Worm (Caenorhabditis elegans) whole organism, L4 larva: ENCODE data around the gene irld-4.

Source experiments
- F10B5.3 ChIP-seq: sonication (generic microtip); optimal IDR thresholded peaks from 2 replicates; lab custom pipeline; 2016; ENCODE audit warnings: mild to moderate bottlenecking, missing genetic modification characterization, missing compliant biosample characterization
- F37D6.2 ChIP-seq: sonication (generic microtip); optimal IDR thresholded peaks from 2 replicates; lab custom pipeline; 2016; ENCODE audit warnings: mild to moderate bottlenecking, missing genetic modification characterization, missing compliant biosample characterization
- F49E8.2 ChIP-seq: sonication (generic microtip); optimal IDR thresholded peaks from 2 replicates; lab custom pipeline; 2016; ENCODE audit warnings: missing compliant biosample characterization, mild to moderate bottlenecking, missing genetic modification characterization, borderline replicate concordance
- T20F7.1 ChIP-seq: fragments of 200-800 bp; sonication (Bioruptor generic); optimal IDR thresholded peaks from 2 replicates; lab custom pipeline; 2018; ENCODE audit warnings: mild to moderate bottlenecking, missing genetic modification characterization, missing compliant biosample characterization
- Y48G9A.11 ChIP-seq: fragments of 200-800 bp; sonication (Bioruptor generic); IDR thresholded peaks from 2 replicates; pipeline ENCODE4 v1.3.6; 2022; ENCODE audit warnings: missing genetic modification reagents, missing genetic modification characterization, missing compliant biosample characterization
- aha-1 ChIP-seq: fragments of 150-350 bp; peaks from one replicate; lab custom pipeline; 2014; ENCODE audit warnings: missing biosample characterization, missing genetic modification characterization
- aly-2 ChIP-seq: sonication (generic microtip); optimal IDR thresholded peaks from 2 replicates; lab custom pipeline; 2018; ENCODE audit warnings: missing biosample characterization, missing genetic modification characterization
- arid-1 ChIP-seq: fragments of 200-800 bp; sonication (Bioruptor generic); conservative IDR thresholded peaks from 2 replicates; pipeline ENCODE4 v1.3.6; 2022; ENCODE audit warnings: missing genetic modification reagents, missing genetic modification characterization, missing compliant biosample characterization
- ceh-20 ChIP-seq: fragments of 200-800 bp; sonication (Bioruptor generic); IDR thresholded peaks from 2 replicates; pipeline ENCODE4 v1.3.6; 2022; ENCODE audit warnings: missing genetic modification reagents, missing genetic modification characterization, missing compliant biosample characterization
- ceh-82 ChIP-seq: sonication (generic microtip); optimal IDR thresholded peaks from 2 replicates; lab custom pipeline; 2017; ENCODE audit warnings: missing biosample characterization, missing genetic modification characterization
- ces-1 ChIP-seq: fragments of 150-350 bp; sonication (generic microtip); optimal IDR thresholded peaks from 4 replicates; lab custom pipeline; 2014; ENCODE audit warnings: missing biosample characterization, missing genetic modification reagents, missing genetic modification characterization
- cey-2 ChIP-seq: sonication (generic microtip); optimal IDR thresholded peaks from 3 replicates; lab custom pipeline; 2017; ENCODE audit warnings: missing genetic modification characterization, mild to moderate bottlenecking, missing compliant biosample characterization, antibody characterized with exemption, borderline replicate concordance; ENCODE audit not compliant: insufficient read depth
- daf-19 ChIP-seq: fragments of 200-800 bp; sonication (Bioruptor generic); conservative IDR thresholded peaks from 2 replicates; pipeline ENCODE4 v1.3.6; 2022; ENCODE audit warnings: missing genetic modification characterization, missing compliant biosample characterization
- dmd-6 ChIP-seq: fragments of 200-800 bp; sonication (Bioruptor generic); IDR thresholded peaks from 2 replicates; pipeline ENCODE4 v1.3.6; 2022; ENCODE audit warnings: missing genetic modification reagents, missing genetic modification characterization, missing compliant biosample characterization
- dpl-1 ChIP-seq: fragments of 150-350 bp; optimal IDR thresholded peaks from 2 replicates; lab custom pipeline; 2014; ENCODE audit warnings: missing biosample characterization, missing genetic modification reagents, missing genetic modification characterization
- fos-1 ChIP-seq: fragments of 150-350 bp; optimal IDR thresholded peaks from 2 replicates; lab custom pipeline; 2014; ENCODE audit warnings: missing biosample characterization, missing genetic modification characterization
- hlh-30 ChIP-seq: sonication (generic microtip); optimal IDR thresholded peaks from 2 replicates; lab custom pipeline; 2017; ENCODE audit warnings: antibody characterized with exemption, mild to moderate bottlenecking, missing genetic modification characterization, missing compliant biosample characterization; ENCODE audit not compliant: insufficient read depth
- lim-7 ChIP-seq: fragments of 200-800 bp; sonication (Bioruptor generic); IDR thresholded peaks from 2 replicates; pipeline ENCODE4 v1.3.6; 2022; ENCODE audit warnings: missing genetic modification characterization, missing compliant biosample characterization
- lin-38 ChIP-seq: fragments of 200-800 bp; sonication (Bioruptor generic); IDR thresholded peaks from 2 replicates; pipeline ENCODE4 v1.3.6; 2022; ENCODE audit warnings: missing genetic modification reagents, missing genetic modification characterization, missing compliant biosample characterization
- lin-39 ChIP-seq: fragments of 150-350 bp; optimal IDR thresholded peaks from 2 replicates; lab custom pipeline; 2014; ENCODE audit warnings: missing biosample characterization, missing genetic modification reagents, missing genetic modification characterization
- lsy-2 ChIP-seq, 2 experiments: fragments of 150-350 bp in 1 of 2; sonication (generic microtip) in 1 of 2; optimal IDR thresholded peaks; 2 replicates each; lab custom pipeline; 2014 to 2017; ENCODE audit warnings: missing biosample characterization in 2 of 2, missing genetic modification characterization in 2 of 2
- madf-5 ChIP-seq, 2 experiments: fragments of 200-800 bp; sonication (Bioruptor generic); IDR thresholded peaks; 2 replicates each; pipeline ENCODE4 v1.3.6; 2022; ENCODE audit warnings: missing compliant biosample characterization in 2 of 2, missing genetic modification characterization in 2 of 2
- mdl-1 ChIP-seq, 2 experiments: fragments of 150-350 bp in 1 of 2; sonication (generic microtip) in 1 of 2; optimal IDR thresholded peaks; 2 replicates each; lab custom pipeline; 2014 to 2017; ENCODE audit warnings: missing biosample characterization in 2 of 2, missing genetic modification characterization in 2 of 2
- mdt-29 ChIP-seq: fragments of 200-800 bp; sonication (Bioruptor generic); IDR thresholded peaks from 2 replicates; pipeline ENCODE4 v1.3.6; 2022; ENCODE audit warnings: missing genetic modification reagents, missing genetic modification characterization, missing compliant biosample characterization
- mep-1 ChIP-seq: fragments of 150-350 bp; sonication (generic microtip); optimal IDR thresholded peaks from 3 replicates; lab custom pipeline; 2014; ENCODE audit warnings: missing biosample characterization, missing genetic modification characterization
- mxl-3 ChIP-seq: fragments of 200-800 bp; sonication (Bioruptor generic); optimal IDR thresholded peaks from 2 replicates; lab custom pipeline; 2018; ENCODE audit warnings: mild to moderate bottlenecking, missing genetic modification characterization, missing compliant biosample characterization
- nhr-10 ChIP-seq: fragments of 150-350 bp; optimal IDR thresholded peaks from 2 replicates; lab custom pipeline; 2014; ENCODE audit warnings: missing biosample characterization, missing genetic modification characterization
- nhr-11 ChIP-seq: fragments of 150-350 bp; optimal IDR thresholded peaks from 2 replicates; lab custom pipeline; 2014; ENCODE audit warnings: missing biosample characterization, missing genetic modification characterization
- nhr-25 ChIP-seq: sonication (generic microtip); optimal IDR thresholded peaks from 2 replicates; lab custom pipeline; 2017; ENCODE audit warnings: missing genetic modification characterization, mild to moderate bottlenecking, missing compliant biosample characterization, antibody characterized with exemption, moderate library complexity, borderline replicate concordance; ENCODE audit not compliant: insufficient read depth
- nhr-28 ChIP-seq: fragments of 150-350 bp; optimal IDR thresholded peaks from 2 replicates; lab custom pipeline; 2014; ENCODE audit warnings: missing biosample characterization, missing genetic modification characterization
- nhr-48 ChIP-seq: sonication (generic microtip); optimal IDR thresholded peaks from 2 replicates; lab custom pipeline; 2016; ENCODE audit warnings: mild to moderate bottlenecking, missing genetic modification characterization, missing compliant biosample characterization
- nhr-6 ChIP-seq: fragments of 150-350 bp; optimal IDR thresholded peaks from 2 replicates; lab custom pipeline; 2014; ENCODE audit warnings: missing biosample characterization, missing genetic modification characterization
- nhr-76 ChIP-seq: fragments of 150-350 bp; optimal IDR thresholded peaks from 2 replicates; lab custom pipeline; 2014; ENCODE audit warnings: missing biosample characterization, missing genetic modification characterization
- nhr-77 ChIP-seq: fragments of 150-350 bp; optimal IDR thresholded peaks from 2 replicates; lab custom pipeline; 2014; ENCODE audit warnings: missing biosample characterization, missing genetic modification characterization
- php-3 ChIP-seq: fragments of 200-800 bp; sonication (Bioruptor generic); IDR thresholded peaks from 2 replicates; pipeline ENCODE4 v1.3.6; 2022; ENCODE audit warnings: missing genetic modification reagents, missing genetic modification characterization, missing compliant biosample characterization
- pqm-1 ChIP-seq: sonication (generic microtip); optimal IDR thresholded peaks from 2 replicates; lab custom pipeline; 2017; ENCODE audit warnings: missing biosample characterization, missing genetic modification characterization
- set-16 ChIP-seq: fragments of 200-800 bp; sonication (Bioruptor generic); IDR thresholded peaks from 2 replicates; pipeline ENCODE4 v1.3.6; 2022; ENCODE audit warnings: missing genetic modification reagents, missing genetic modification characterization, missing compliant biosample characterization
- spr-1 ChIP-seq: sonication (generic microtip); optimal IDR thresholded peaks from 2 replicates; lab custom pipeline; 2016; ENCODE audit warnings: mild to moderate bottlenecking, missing genetic modification characterization, missing compliant biosample characterization
- spr-3 ChIP-seq: fragments of 200-800 bp; sonication (Bioruptor generic); optimal IDR thresholded peaks from 2 replicates; lab custom pipeline; 2018; ENCODE audit warnings: mild to moderate bottlenecking, missing genetic modification characterization, missing compliant biosample characterization
- unc-39 ChIP-seq: sonication (generic microtip); optimal IDR thresholded peaks from 2 replicates; lab custom pipeline; 2017; ENCODE audit warnings: missing biosample characterization, missing genetic modification characterization
- zfp-2 ChIP-seq: sonication (generic microtip); optimal IDR thresholded peaks from 2 replicates; lab custom pipeline; 2016; ENCODE audit warnings: mild to moderate bottlenecking, missing genetic modification characterization, missing compliant biosample characterization
- zfp-3 ChIP-seq: fragments of 200-800 bp; sonication (Bioruptor generic); conservative IDR thresholded peaks from 2 replicates; pipeline ENCODE4 v1.3.6; 2022; ENCODE audit warnings: missing genetic modification reagents, missing genetic modification characterization, missing compliant biosample characterization
- zip-2 ChIP-seq: fragments of 150-350 bp; optimal IDR thresholded peaks from 2 replicates; lab custom pipeline; 2014; ENCODE audit warnings: missing biosample characterization, missing genetic modification characterization

The irld-4 gene

DNA sequence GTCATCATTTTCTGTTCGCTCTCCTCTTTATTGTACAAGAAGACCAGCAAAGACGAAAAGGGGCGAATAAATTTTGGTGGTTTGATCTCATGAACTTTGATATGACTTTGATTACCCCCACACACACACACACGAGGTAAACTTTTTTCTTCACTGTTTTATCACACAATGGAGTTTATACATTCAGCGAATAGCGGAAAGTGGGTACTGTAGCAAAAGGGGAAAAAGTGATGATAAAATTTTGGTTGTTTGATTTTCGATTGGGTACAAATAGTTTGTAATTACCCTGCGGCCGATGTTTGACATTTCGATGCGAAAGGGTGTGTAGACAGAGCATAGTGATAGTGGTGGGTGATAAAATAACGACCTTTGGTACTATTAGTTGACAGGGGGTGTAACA, 38.6 kb upstream of the irld-4 start (continued):
- TF ChIP-seq nhr-25 (tag; lab: Kevin White, UChicago), result peak; percentile 94
- peak; percentile 61 for TF ChIP-seq zip-2 (tag; lab: Kevin White, UChicago)
- TF ChIP-seq pqm-1 (tag; lab: Kevin White, UChicago), result peak; percentile 97
- peak; percentile 83 to 99 for TF ChIP-seq mdl-1 (tag; optimal IDR thresholded peaks at IDR 0.05; lab: Kevin White, UChicago)
- peak; percentile 73 for TF ChIP-seq nhr-11 (tag; lab: Kevin White, UChicago)
- TF ChIP-seq nhr-10 (tag; lab: Kevin White, UChicago), result peak; percentile 95
- peak; percentile 73 for TF ChIP-seq nhr-76
- TF ChIP-seq nhr-77, result peak; percentile 97
- no peak for TF ChIP-seq daf-19
- peak; percentile 41 for TF ChIP-seq dpl-1 (GFP tag; lab: Kevin White, UChicago)
- TF ChIP-seq F37D6.2 (tag; lab: Kevin White, UChicago), result no peak
- 0 out of 2 replicates have a peak, but pooled peaks have one; percentile 61 for TF ChIP-seq mdt-29 (GFP tag; lab: Robert Waterston, UW)
- TF ChIP-seq zfp-3 (GFP tag; lab: Robert Waterston, UW), result 0 out of 2 replicates have a peak, but pooled peaks have one; percentile 58
- TF ChIP-seq spr-3 (GFP tag; lab: Kevin White, UChicago), result no peak
- TF ChIP-seq Y48G9A.11 (GFP tag; lab: Robert Waterston, UW), result no peak
- TF ChIP-seq hlh-30 (tag; lab: Kevin White, UChicago), result peak; percentile 92
- TF ChIP-seq set-16 (GFP tag; lab: Robert Waterston, UW), result no peak
- TF ChIP-seq lin-39 (tag; lab: Kevin White, UChicago), result no peak
- peak; percentile 86 for TF ChIP-seq fos-1 (tag; lab: Kevin White, UChicago)
- no peak for TF ChIP-seq ces-1
- peak; percentile 74 for TF ChIP-seq ceh-20 (GFP tag; lab: Robert Waterston, UW)
- TF ChIP-seq madf-5 (GFP tag; IDR thresholded peaks at IDR 0.05; lab: Robert Waterston, UW), result no peak
- TF ChIP-seq T20F7.1 (GFP tag; lab: Kevin White, UChicago), result peak; percentile 80
- TF ChIP-seq F49E8.2 (tag; lab: Kevin White, UChicago), result no peak
- peak; percentile 43 for TF ChIP-seq lin-38
- peak; percentile 98 for TF ChIP-seq php-3 (GFP tag; lab: Robert Waterston, UW)
- peak; percentile 32 for TF ChIP-seq spr-1 (tag; lab: Kevin White, UChicago)
- TF ChIP-seq aly-2 (tag; lab: Kevin White, UChicago), result no peak
- peak; percentile 92 for TF ChIP-seq cey-2 (tag; lab: Kevin White, UChicago)
- TF ChIP-seq nhr-48, result peak; percentile 99
- peak; percentile 100 for TF ChIP-seq dmd-6 (GFP tag; lab: Robert Waterston, UW)
- no peak for TF ChIP-seq zfp-2 (tag; lab: Kevin White, UChicago)
- no peak for TF ChIP-seq F10B5.3
- TF ChIP-seq nhr-6, result peak; percentile 94
- TF ChIP-seq nhr-28 (tag; lab: Kevin White, UChicago), result peak; percentile 99
- TF ChIP-seq mep-1, result peak; percentile 93
- TF ChIP-seq aha-1, result peak; percentile 81
- TF ChIP-seq ceh-82 (tag; lab: Kevin White, UChicago), result no peak
- no peak for TF ChIP-seq unc-39 (tag; lab: Kevin White, UChicago)
- TF ChIP-seq mxl-3 (GFP tag; lab: Kevin White, UChicago), result peak; percentile 91
- TF ChIP-seq lsy-2 (tag; optimal IDR thresholded peaks at IDR 0.05; lab: Kevin White, UChicago), result peak; percentile 85 to 96
- no peak for TF ChIP-seq arid-1
- no peak for TF ChIP-seq lim-7 (GFP tag; lab: Robert Waterston, UW)
